Fruit fly (Drosophila melanogaster): ENCODE measurements around the gene Drak.

Gene Drak

DNA sequence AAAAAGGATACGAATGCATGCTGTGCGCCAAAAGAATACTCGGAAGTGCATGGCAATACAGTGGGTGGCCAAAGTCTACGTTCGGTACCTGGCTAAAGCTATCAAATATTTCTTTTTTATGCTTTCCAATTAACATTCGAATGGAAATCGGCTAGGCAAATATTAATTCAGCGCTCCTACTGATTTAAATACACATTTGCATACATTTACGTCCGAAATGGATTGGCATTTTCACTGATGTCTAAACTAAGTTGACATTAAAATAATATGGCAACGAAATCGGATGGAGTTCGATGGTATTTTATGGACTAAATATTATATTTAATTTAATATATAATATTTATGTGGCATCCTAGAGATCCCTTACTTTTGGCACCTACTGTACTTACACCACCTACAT is 49.6 kb downstream of the Drak start:
- TF ChIP-seq CG8944 (GFP tag; optimal IDR thresholded peaks at IDR 0.05) (no peak), CG14050 (GFP tag; IDR thresholded peaks at IDR 0.05) (no peak), CG8388 (GFP tag; optimal IDR thresholded peaks at IDR 0.05) (peak; percentile 35)

DNA sequence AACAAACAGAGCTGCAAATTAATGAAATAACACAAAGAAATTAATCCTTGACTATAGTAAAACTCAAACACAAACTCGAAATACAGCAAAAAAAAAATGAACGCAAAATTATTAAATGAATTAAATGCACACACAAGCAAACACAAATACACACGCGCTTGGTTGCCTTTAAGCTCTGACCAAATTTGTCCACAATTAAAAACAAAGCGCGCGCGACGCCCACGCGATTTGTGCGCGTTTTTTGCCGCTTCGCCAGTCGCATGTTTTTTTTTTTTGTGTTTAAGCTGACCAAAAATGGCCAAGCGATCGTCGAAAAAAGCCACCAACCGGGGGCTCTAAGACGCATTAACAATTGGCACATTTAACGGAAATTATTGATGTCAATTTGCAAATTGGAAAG is 50.4 kb downstream of the Drak start:
- TF ChIP-seq Ets65A (GFP tag) (peak; percentile 82), CG8359 (GFP tag; optimal IDR thresholded peaks at IDR 0.05; ENCODE audit: borderline replicate concordance) (peak; percentile 97), amos (GFP tag; IDR thresholded peaks at IDR 0.05; ENCODE audit: partially characterized antibody) (no peak), B-H2 (GFP tag; optimal IDR thresholded peaks at IDR 0.05) (no peak), CG34224 (GFP tag; IDR thresholded peaks at IDR 0.05; ENCODE audit: partially characterized antibody) (no peak)

DNA sequence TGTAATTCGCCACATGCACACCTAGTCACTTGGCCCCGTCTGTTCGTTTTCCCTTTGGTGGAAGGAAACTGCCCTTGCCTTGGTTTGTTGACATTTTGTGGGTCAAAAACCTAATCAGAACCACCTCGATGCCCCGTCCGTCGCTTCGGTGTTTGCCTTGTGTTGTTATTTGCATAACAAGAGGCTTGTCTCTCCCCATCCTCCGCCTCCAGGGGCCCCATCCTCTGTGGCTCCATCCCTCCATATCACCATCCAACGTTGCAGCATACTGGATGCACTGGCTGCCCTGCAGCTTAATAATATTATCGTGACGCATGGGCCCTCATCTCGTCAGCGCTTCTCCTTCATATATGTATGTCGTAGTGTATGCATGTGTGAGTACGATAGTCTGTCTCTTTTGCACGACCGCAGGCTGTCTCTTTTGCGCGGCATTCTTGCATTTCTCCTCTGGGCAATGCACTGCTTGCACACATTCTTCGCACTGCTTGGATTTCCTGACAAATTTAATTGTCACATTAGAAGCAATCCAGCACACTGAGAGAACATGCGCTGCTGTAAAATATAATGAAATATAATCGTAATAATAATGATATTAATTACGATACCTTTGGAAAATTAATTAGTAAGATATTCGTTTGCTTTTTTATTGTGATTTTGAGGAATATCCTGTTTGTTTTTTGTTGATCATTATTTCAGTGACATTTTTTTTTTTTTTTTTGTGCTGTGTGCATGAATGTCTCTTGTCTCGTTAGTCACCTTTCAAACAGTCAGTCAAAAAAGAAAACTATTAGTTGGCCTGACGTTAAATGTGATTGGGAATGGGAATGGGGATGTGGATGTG is 51.4 kb downstream of the Drak start:
- TF ChIP-seq D19B (GFP tag; optimal IDR thresholded peaks at IDR 0.05) = no peak
- TF ChIP-seq CG31441 (GFP tag; IDR thresholded peaks at IDR 0.05) = peak; percentile 43; the same call in 1 of the 2 replicates
- no peak for TF ChIP-seq CG3065 (GFP tag; optimal IDR thresholded peaks at IDR 0.05)
- TF ChIP-seq MTF-1 (GFP tag; optimal IDR thresholded peaks at IDR 0.05; ENCODE audit: borderline replicate concordance) = no peak
- no peak for TF ChIP-seq CG7987 (GFP tag; optimal IDR thresholded peaks at IDR 0.05)
- 0 out of 3 replicates have a peak, but pooled peaks have one; percentile 26 for TF ChIP-seq CG17361 (GFP tag; IDR thresholded peaks at IDR 0.05)
- TF ChIP-seq CG12942 (GFP tag; optimal IDR thresholded peaks at IDR 0.05) = no peak
- TF ChIP-seq Antp (GFP tag; optimal IDR thresholded peaks at IDR 0.05) = no peak
- TF ChIP-seq CG12391 (tag; optimal IDR thresholded peaks at IDR 0.05) = peak; percentile 44
- no peak for TF ChIP-seq CG1233 (GFP tag; optimal IDR thresholded peaks at IDR 0.05)
- TF ChIP-seq CG18262 (tag; optimal IDR thresholded peaks at IDR 0.05) = peak; percentile 63
- no peak for TF ChIP-seq amos (GFP tag; IDR thresholded peaks at IDR 0.05; ENCODE audit: partially characterized antibody)
- no peak for TF ChIP-seq CG9437 (GFP tag; optimal IDR thresholded peaks at IDR 0.05)
- TF ChIP-seq tio (GFP tag; optimal IDR thresholded peaks at IDR 0.05) = no peak
- TF ChIP-seq Sox100B (GFP tag; optimal IDR thresholded peaks at IDR 0.05) = no peak
- TF ChIP-seq CG14710 (tag; optimal IDR thresholded peaks at IDR 0.05) = peak; percentile 49
- no peak for TF ChIP-seq CG7372 (GFP tag; IDR thresholded peaks at IDR 0.05)
- no peak for TF ChIP-seq CG14014 (GFP tag; IDR thresholded peaks at IDR 0.05)
- TF ChIP-seq CG2678 (tag; optimal IDR thresholded peaks at IDR 0.05) = no peak
- no peak for TF ChIP-seq mirr (GFP tag; optimal IDR thresholded peaks at IDR 0.05)
- TF ChIP-seq nmo (GFP tag; optimal IDR thresholded peaks at IDR 0.05) = peak; percentile 45
- TF ChIP-seq otp (GFP tag; IDR thresholded peaks at IDR 0.05) = 0 out of 3 replicates have a peak, but pooled peaks have one; percentile 17
- TF ChIP-seq eve (GFP tag; optimal IDR thresholded peaks at IDR 0.05) = peak in 1 of 2 experiments; percentile 52
- TF ChIP-seq zf30C (GFP tag; optimal IDR thresholded peaks at IDR 0.05) = peak; percentile 11
- TF ChIP-seq Sox102F (GFP tag; optimal IDR thresholded peaks at IDR 0.05) = no peak
- 0 out of 3 replicates have a peak, but pooled peaks have one; percentile 21 for TF ChIP-seq CG11695 (GFP tag; IDR thresholded peaks at IDR 0.05)
- TF ChIP-seq trem (tag; optimal IDR thresholded peaks at IDR 0.05) = peak; percentile 18
- no peak for TF ChIP-seq CG4730 (GFP tag; IDR thresholded peaks at IDR 0.05)
- peak; percentile 85 for TF ChIP-seq CG11696 (GFP tag; IDR thresholded peaks at IDR 0.05)
- 0 out of 2 replicates have a peak, but pooled peaks have one; percentile 24 for TF ChIP-seq Bgb (GFP tag; IDR thresholded peaks at IDR 0.05; ENCODE audit: partially characterized antibody)
- no peak for TF ChIP-seq Rfx (GFP tag; IDR thresholded peaks at IDR 0.05)
- peak; percentile 41; the same call in 1 of the 2 replicates for TF ChIP-seq crol (GFP tag; IDR thresholded peaks at IDR 0.05)
- TF ChIP-seq dmrt11E (tag; optimal IDR thresholded peaks at IDR 0.05) = peak; percentile 66
- no peak for TF ChIP-seq CG30020 (tag; optimal IDR thresholded peaks at IDR 0.05)
- no peak for TF ChIP-seq Six4 (GFP tag; optimal IDR thresholded peaks at IDR 0.05)
- TF ChIP-seq Chrac-16 (GFP tag; optimal IDR thresholded peaks at IDR 0.05) = peak; percentile 6
- TF ChIP-seq CG6854 (GFP tag; optimal IDR thresholded peaks at IDR 0.05) = no peak
- no peak for TF ChIP-seq CG5953 (GFP tag; IDR thresholded peaks at IDR 0.05)

All from whole organism, embryonic.